Fruit fly (Drosophila melanogaster): ENCODE results near the gene iPLA2-VIA.

iPLA2-VIA gene

DNA sequence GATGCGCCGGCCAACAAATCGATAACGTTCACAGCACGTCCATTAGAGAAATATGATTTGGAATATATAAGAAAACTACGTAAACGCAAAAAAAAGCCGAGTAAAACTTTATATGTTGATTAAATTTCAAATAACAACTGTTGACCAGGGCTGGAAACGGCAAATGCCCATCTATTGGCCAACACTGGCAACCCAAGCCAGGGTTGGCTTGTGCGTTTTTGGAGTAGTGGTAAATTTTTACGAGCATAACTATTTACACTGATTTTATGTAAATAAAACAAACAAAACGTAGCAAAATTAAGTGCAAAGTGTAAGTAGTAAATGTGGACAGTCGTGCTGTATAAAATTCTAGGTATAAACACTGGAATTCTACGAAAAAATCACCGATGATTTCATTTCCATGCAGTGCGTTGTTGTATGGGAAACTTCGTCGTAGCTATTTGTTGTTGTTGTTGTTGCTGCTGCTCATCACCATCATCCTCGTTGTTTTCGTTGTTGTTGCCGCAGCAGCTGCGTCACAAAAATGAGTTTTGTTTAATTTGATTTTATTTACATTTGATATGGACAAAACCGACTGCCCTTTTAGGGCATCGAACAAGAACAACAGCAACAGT, 35.0 kb upstream of the iPLA2-VIA start, which contains the start of gene nudE (continued):
- TF ChIP-seq Sox100B (GFP tag; optimal IDR thresholded peaks at IDR 0.05) (no peak), hth (optimal IDR thresholded peaks at IDR 0.05) (no peak), Hr51 (GFP tag; optimal IDR thresholded peaks at IDR 0.05) (no peak), Six4 (GFP tag; optimal IDR thresholded peaks at IDR 0.05) (no peak), CG9817 (tag; optimal IDR thresholded peaks at IDR 0.05) (peak; percentile 32), HLH54F (GFP tag; optimal IDR thresholded peaks at IDR 0.05) (peak; percentile 59), gt (GFP tag; IDR thresholded peaks at IDR 0.05) (no peak), CG12659 (GFP tag; optimal IDR thresholded peaks at IDR 0.05) (peak; percentile 49)

DNA sequence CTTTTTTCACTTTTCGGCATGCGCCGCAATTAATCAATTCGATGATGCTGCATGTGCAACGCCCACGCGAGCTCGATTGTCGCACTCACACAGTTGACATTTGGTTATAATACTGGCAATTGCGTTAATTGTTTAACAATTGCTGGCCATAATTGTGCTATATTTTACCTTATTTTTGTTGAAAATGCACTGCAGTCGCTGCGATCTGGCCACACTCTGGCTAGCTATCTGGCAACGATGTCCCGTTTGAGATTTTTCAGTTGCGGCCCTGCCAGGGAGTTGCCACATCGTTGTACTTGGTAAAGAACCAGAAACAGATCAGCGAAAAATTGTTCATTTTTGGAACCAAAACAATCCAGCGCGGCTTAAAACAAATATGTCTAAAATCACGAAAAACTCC, 34.2 kb upstream of the iPLA2-VIA start, which contains the start of the genes CG6707 and CG46387:
TSS of gene CG6707 (minus strand) at position 221 of the 400 bp plus-strand sequence.
TSS of gene CG46387 (plus strand) at position 272 of the 400 bp plus-strand sequence.
- TF ChIP-seq Dp (GFP tag; optimal IDR thresholded peaks at IDR 0.05) (peak; percentile 52), CG42726 (GFP tag; IDR thresholded peaks at IDR 0.05; ENCODE audit: partially characterized antibody) (0 out of 2 replicates have a peak, but pooled peaks have one; percentile 51), ash1 (GFP tag; optimal IDR thresholded peaks at IDR 0.05) (no peak), pzg (GFP tag; optimal IDR thresholded peaks at IDR 0.05) (peak; percentile 91), NFAT (GFP tag; IDR thresholded peaks at IDR 0.05) (peak; percentile 62), YL-1 (GFP tag; optimal IDR thresholded peaks at IDR 0.05) (peak; percentile 58), p53 (GFP tag; optimal IDR thresholded peaks at IDR 0.05) (peak; percentile 2), C15 (GFP tag; IDR thresholded peaks at IDR 0.05) (no peak), CG8388 (GFP tag; optimal IDR thresholded peaks at IDR 0.05) (no peak), Doc3 (GFP tag; IDR thresholded peaks at IDR 0.05; ENCODE audit: partially characterized antibody) (no peak), gro (GFP tag; optimal IDR thresholded peaks at IDR 0.05) (peak; percentile 8), danr (GFP tag; IDR thresholded peaks at IDR 0.05) (no peak), Ssrp (tag; optimal IDR thresholded peaks at IDR 0.05) (no peak), CG15011 (GFP tag; optimal IDR thresholded peaks at IDR 0.05) (no peak), Myb (GFP tag; optimal IDR thresholded peaks at IDR 0.05) (peak; percentile 34), CG9817 (tag; optimal IDR thresholded peaks at IDR 0.05) (peak; percentile 4), dpn (GFP tag; optimal IDR thresholded peaks at IDR 0.05) (peak in 1 of 2 experiments; percentile 46), mam (GFP tag; optimal IDR thresholded peaks at IDR 0.05) (peak; percentile 34), kni (GFP tag; optimal IDR thresholded peaks at IDR 0.05) (no peak), crol (GFP tag; IDR thresholded peaks at IDR 0.05) (no peak), Opbp (GFP tag; IDR thresholded peaks at IDR 0.05; ENCODE audit: partially characterized antibody) (peak; percentile 63; the same call in 2 of the 3 replicates), unc-4 (GFP tag; IDR thresholded peaks at IDR 0.05; ENCODE audit: partially characterized antibody) (0 out of 2 replicates have a peak, but pooled peaks have one; percentile 12), fd96Cb (tag; optimal IDR thresholded peaks at IDR 0.05) (no peak), MTF-1 (GFP tag; optimal IDR thresholded peaks at IDR 0.05; ENCODE audit: borderline replicate concordance) (no peak), CG9797 (GFP tag; optimal IDR thresholded peaks at IDR 0.05) (peak; percentile 35), CG3847 (GFP tag; IDR thresholded peaks at IDR 0.05) (peak; percentile 85), CG18599 (GFP tag; optimal IDR thresholded peaks at IDR 0.05) (no peak), ara (GFP tag; IDR thresholded peaks at IDR 0.05) (0 out of 2 replicates have a peak, but pooled peaks have one; percentile 25), Atf-2 (GFP tag; optimal IDR thresholded peaks at IDR 0.05) (no peak), ewg (GFP tag; optimal IDR thresholded peaks at IDR 0.05) (peak; percentile 70), CG4617 (GFP tag; optimal IDR thresholded peaks at IDR 0.05; ENCODE audit: borderline replicate concordance) (peak; percentile 94), Hr51 (GFP tag; optimal IDR thresholded peaks at IDR 0.05) (no peak), CG12155 (GFP tag; optimal IDR thresholded peaks at IDR 0.05) (peak; percentile 10), CG12769 (tag; optimal IDR thresholded peaks at IDR 0.05) (peak; percentile 34), CG13894 (tag; optimal IDR thresholded peaks at IDR 0.05) (peak; percentile 22), CG14441 (GFP tag; IDR thresholded peaks at IDR 0.05) (0 out of 2 replicates have a peak, but pooled peaks have one; percentile 17), CG13624 (GFP tag; optimal IDR thresholded peaks at IDR 0.05) (peak; percentile 47), CG34422 (GFP tag; IDR thresholded peaks at IDR 0.05) (peak; percentile 65; the same call in 1 of the 3 replicates), ken (GFP tag; IDR thresholded peaks at IDR 0.05) (no peak), CG6791 (GFP tag; IDR thresholded peaks at IDR 0.05; ENCODE audit: partially characterized antibody) (0 out of 3 replicates have a peak, but pooled peaks have one; percentile 52), maf-S (GFP tag; optimal IDR thresholded peaks at IDR 0.05) (no peak)

All from whole organism, embryonic.